Worm (Caenorhabditis elegans) whole organism, L3 larva: ENCODE measurements around the gene col-38.

Source experiments
- R02D3.7 ChIP-seq: fragments of 150-350 bp; optimal IDR thresholded peaks from 2 replicates; lab custom pipeline; 2014; ENCODE audit warnings: missing biosample characterization, missing genetic modification characterization
- ZK546.5 ChIP-seq: sonication (generic microtip); optimal IDR thresholded peaks from 2 replicates; lab custom pipeline; 2017; ENCODE audit warnings: missing biosample characterization, missing genetic modification characterization
- aly-2 ChIP-seq: fragments of 150-350 bp; optimal IDR thresholded peaks from 2 replicates; lab custom pipeline; 2014; ENCODE audit warnings: missing biosample characterization, missing genetic modification characterization
- ama-1 ChIP-seq: fragments of 150-350 bp; optimal IDR thresholded peaks from 2 replicates; lab custom pipeline; 2018
- ceh-16 ChIP-seq: sonication (generic microtip); optimal IDR thresholded peaks from 2 replicates; lab custom pipeline; 2017; ENCODE audit warnings: missing biosample characterization, missing genetic modification characterization
- ceh-82 ChIP-seq: fragments of 150-350 bp; optimal IDR thresholded peaks from 2 replicates; lab custom pipeline; 2014; ENCODE audit warnings: missing biosample characterization, missing genetic modification characterization
- ceh-9 ChIP-seq: sonication (generic microtip); optimal IDR thresholded peaks from 2 replicates; lab custom pipeline; 2018; ENCODE audit warnings: missing biosample characterization, missing genetic modification characterization
- daf-12 ChIP-seq: fragments of 150-350 bp; optimal IDR thresholded peaks from 2 replicates; lab custom pipeline; 2014; ENCODE audit warnings: missing biosample characterization, missing genetic modification reagents, missing genetic modification characterization
- elt-1 ChIP-seq: fragments of 150-350 bp; optimal IDR thresholded peaks from 2 replicates; lab custom pipeline; 2014; ENCODE audit warnings: missing biosample characterization, missing genetic modification characterization
- elt-2 ChIP-seq: sonication (generic microtip); optimal IDR thresholded peaks from 2 replicates; lab custom pipeline; 2016; ENCODE audit warnings: missing genetic modification reagents, mild to moderate bottlenecking, missing genetic modification characterization, missing compliant biosample characterization
- elt-3 ChIP-seq, 3 experiments: fragments of 150-350 bp in 1 of 3; sonication (generic microtip) in 2 of 3; optimal IDR thresholded peaks; 2 replicates in 2 of 3; 4 replicates in 1 of 3; lab custom pipeline; 2014 to 2017; ENCODE audit warnings: missing biosample characterization in 3 of 3, missing genetic modification characterization in 3 of 3
- fkh-10 ChIP-seq: sonication (generic microtip); optimal IDR thresholded peaks from 2 replicates; lab custom pipeline; 2017; ENCODE audit warnings: missing biosample characterization, missing genetic modification reagents, missing genetic modification characterization
- fkh-2 ChIP-seq: fragments of 150-350 bp; optimal IDR thresholded peaks from 2 replicates; lab custom pipeline; 2014; ENCODE audit warnings: missing biosample characterization, missing genetic modification reagents, missing genetic modification characterization
- fos-1 ChIP-seq: fragments of 150-350 bp; optimal IDR thresholded peaks from 2 replicates; lab custom pipeline; 2014; ENCODE audit warnings: missing biosample characterization, missing genetic modification characterization
- hmg-11 ChIP-seq: sonication (generic microtip); optimal IDR thresholded peaks from 2 replicates; lab custom pipeline; 2016; ENCODE audit warnings: missing genetic modification characterization, missing compliant biosample characterization
- lin-15B ChIP-seq: fragments of 150-350 bp; optimal IDR thresholded peaks from 2 replicates; lab custom pipeline; 2014; ENCODE audit warnings: missing biosample characterization, missing genetic modification characterization
- lin-39 ChIP-seq: fragments of 150-350 bp; optimal IDR thresholded peaks from 2 replicates; lab custom pipeline; 2018; ENCODE audit warnings: missing biosample characterization, missing genetic modification reagents, missing genetic modification characterization
- nfya-1 ChIP-seq: sonication (generic microtip); optimal IDR thresholded peaks from 2 replicates; lab custom pipeline; 2017; ENCODE audit warnings: missing genetic modification characterization, mild to moderate bottlenecking, missing compliant biosample characterization, antibody characterized with exemption, moderate library complexity; ENCODE audit not compliant: insufficient read depth
- nhr-11 ChIP-seq: fragments of 150-350 bp; optimal IDR thresholded peaks from 2 replicates; lab custom pipeline; 2014; ENCODE audit warnings: missing biosample characterization, missing genetic modification characterization
- nhr-12 ChIP-seq: fragments of 150-350 bp; optimal IDR thresholded peaks from 2 replicates; lab custom pipeline; 2014; ENCODE audit warnings: missing biosample characterization, missing genetic modification characterization
- nhr-25 ChIP-seq: sonication (generic microtip); optimal IDR thresholded peaks from 2 replicates; lab custom pipeline; 2017; ENCODE audit warnings: missing biosample characterization, missing genetic modification characterization
- nhr-43 ChIP-seq: sonication (generic microtip); optimal IDR thresholded peaks from 2 replicates; lab custom pipeline; 2016; ENCODE audit warnings: mild to moderate bottlenecking, missing genetic modification characterization, missing compliant biosample characterization; ENCODE audit not compliant: poor library complexity, severe bottlenecking
- nhr-77 ChIP-seq: fragments of 150-350 bp; optimal IDR thresholded peaks from 2 replicates; lab custom pipeline; 2014; ENCODE audit warnings: missing biosample characterization, missing genetic modification characterization
- pqm-1 ChIP-seq: fragments of 150-350 bp; optimal IDR thresholded peaks from 2 replicates; lab custom pipeline; 2017; ENCODE audit warnings: missing biosample characterization, missing genetic modification characterization, inconsistent platforms
- sea-2 ChIP-seq: fragments of 150-350 bp; sonication (generic microtip); optimal IDR thresholded peaks from 4 replicates; lab custom pipeline; 2014; ENCODE audit warnings: missing biosample characterization, missing genetic modification reagents, missing genetic modification characterization
- unc-39 ChIP-seq: sonication (generic microtip); optimal IDR thresholded peaks from 4 replicates; lab custom pipeline; 2017; ENCODE audit warnings: missing biosample characterization, missing genetic modification characterization
- unc-62 ChIP-seq: fragments of 150-350 bp; sonication (generic microtip); optimal IDR thresholded peaks from 4 replicates; lab custom pipeline; 2014; ENCODE audit warnings: missing biosample characterization, missing genetic modification reagents, missing genetic modification characterization
- zag-1 ChIP-seq: fragments of 150-350 bp; optimal IDR thresholded peaks from 2 replicates; lab custom pipeline; 2014; ENCODE audit warnings: missing biosample characterization, missing genetic modification characterization
- ztf-4 ChIP-seq: fragments of 150-350 bp; optimal IDR thresholded peaks from 2 replicates; lab custom pipeline; 2014; ENCODE audit warnings: missing biosample characterization, missing genetic modification characterization

Gene col-38

DNA sequence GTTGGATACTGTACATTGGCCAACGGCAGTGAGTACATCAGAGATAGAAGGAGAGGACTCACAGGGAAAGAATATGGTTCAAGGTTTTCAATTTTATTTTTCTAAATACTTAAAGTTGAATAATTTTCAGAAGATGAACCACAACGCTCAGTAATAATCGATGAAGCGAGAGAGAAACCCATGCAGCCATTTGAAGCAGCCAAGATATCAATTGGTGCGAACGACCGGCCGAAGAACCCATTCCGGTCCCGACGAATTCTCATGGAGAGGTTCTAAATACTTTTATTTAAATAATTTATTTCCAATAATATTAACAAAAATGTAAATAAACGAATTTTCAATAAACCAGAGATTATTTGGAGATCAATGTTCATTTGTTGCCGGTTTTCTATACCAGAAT is 31.3 kb upstream of the col-38 start, which contains the start of gene pigg-1:
pigg-1 (minus strand) TSS at position 101 of the 400 bp plus-strand sequence.
- TF ChIP-seq lin-15B (no peak), fos-1 (tag; lab: Kevin White, UChicago) (no peak), nhr-11 (tag; lab: Kevin White, UChicago) (no peak), sea-2 (no peak), ztf-4 (tag; lab: Kevin White, UChicago) (no peak), elt-1 (tag; lab: Kevin White, UChicago) (no peak), zag-1 (tag; lab: Kevin White, UChicago) (no peak), ceh-82 (tag; lab: Kevin White, UChicago) (no peak), fkh-10 (GFP tag; lab: Kevin White, UChicago) (no peak)
- TF ChIP-seq, all 47 proteins: peak for 0

DNA sequence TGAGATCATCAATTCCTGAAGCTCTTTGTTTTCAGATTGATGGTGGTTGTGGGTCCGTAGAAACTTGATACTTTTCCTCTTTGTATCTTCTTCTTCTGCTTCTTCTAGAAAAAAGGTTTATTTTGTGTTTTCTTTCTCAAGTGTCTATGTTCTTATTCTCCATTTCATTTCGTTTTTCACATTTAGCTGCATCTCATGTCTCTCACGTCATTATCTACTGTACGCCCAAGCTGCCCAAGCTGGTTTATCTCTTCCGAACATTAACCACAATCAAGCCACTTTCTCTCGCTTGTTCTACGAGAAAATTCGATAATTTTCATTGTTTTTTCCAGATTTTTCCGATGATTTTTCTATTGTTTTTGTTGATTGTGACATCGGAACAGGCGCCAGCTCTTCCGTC is 30.3 kb upstream of the col-38 start, which contains the start of gene F28C6.5:
F28C6.5 (plus strand) TSS at position 301 of the 400 bp plus-strand sequence.
- no peak for TF ChIP-seq nhr-12
- no peak for TF ChIP-seq ceh-16
- no peak for TF ChIP-seq fkh-2 (tag; lab: Kevin White, UChicago)
- TF ChIP-seq unc-39, result no peak
- no peak for TF ChIP-seq hmg-11 (tag; lab: Kevin White, UChicago)
- no peak for TF ChIP-seq ZK546.5 (tag; lab: Kevin White, UChicago)
- TF ChIP-seq aly-2 (tag; lab: Kevin White, UChicago), result no peak

DNA sequence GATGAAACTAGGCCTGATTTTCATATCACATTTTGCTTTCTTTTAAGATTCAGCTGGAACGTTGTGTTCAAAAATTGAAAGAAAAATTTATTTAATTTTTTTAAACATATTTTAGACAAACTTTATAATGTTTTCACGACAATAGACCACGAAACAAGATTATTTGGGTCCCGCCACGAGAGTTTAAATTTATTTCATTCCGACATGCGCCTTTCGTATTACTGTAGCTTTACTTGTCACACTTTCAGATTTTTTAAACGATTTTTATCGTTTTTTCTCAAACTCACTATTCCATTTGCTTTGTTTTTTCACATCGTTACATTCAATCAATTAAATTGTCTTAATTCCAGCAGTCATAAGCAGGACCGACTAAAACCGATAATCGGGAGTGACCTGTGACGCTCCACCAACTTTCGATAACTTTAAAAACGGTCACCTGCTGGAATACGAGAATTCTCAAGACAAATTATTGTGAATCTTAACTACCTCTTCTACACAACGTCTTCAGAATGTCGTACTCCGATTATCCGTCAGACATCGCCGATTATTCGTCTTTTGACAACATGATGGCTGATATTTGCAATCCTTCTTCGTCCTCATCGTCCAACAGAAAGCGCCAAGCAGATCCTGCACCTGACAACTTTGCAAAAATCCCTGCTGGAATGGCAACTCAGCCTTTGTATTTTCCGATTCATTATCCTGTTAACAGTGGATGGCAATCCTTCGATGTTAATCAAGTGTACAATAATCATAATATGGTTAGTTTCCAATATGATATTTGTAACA is 25.1 kb upstream of the col-38 start, which contains the start of gene aptf-3:
aptf-3 (plus strand) TSS at position 351 of the 786 bp plus-strand sequence.
- TF ChIP-seq nhr-77 (no peak), nhr-25 (no peak), ceh-82 (tag; lab: Kevin White, UChicago) (no peak), ama-1 (lab: Kevin White, UChicago) (no peak), unc-62 (no peak), hmg-11 (tag; lab: Kevin White, UChicago) (no peak), zag-1 (tag; lab: Kevin White, UChicago) (no peak), ceh-9 (tag; lab: Kevin White, UChicago) (no peak), elt-2 (no peak)

DNA sequence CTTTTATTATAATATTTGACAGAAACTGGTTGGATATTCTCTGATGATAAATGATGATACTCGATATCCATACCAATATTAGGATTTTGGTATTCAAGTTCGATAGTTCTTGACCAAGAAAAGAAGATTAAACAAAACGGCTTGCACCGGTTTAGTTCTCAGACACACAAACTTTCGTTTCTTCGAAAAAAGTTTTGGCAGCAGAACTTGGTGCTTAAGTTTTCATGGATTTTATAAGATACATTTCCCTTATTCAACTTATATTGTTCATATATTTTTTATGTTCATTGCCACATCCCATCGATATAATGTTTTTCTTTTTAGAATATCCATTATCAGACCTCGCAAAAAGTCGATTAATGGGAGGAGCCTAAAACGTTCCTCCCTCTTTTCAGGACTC is 21.8 kb upstream of the col-38 start, which contains the start of gene aptf-4:
aptf-4 (plus strand) TSS at position 301 of the 400 bp plus-strand sequence.
- TF ChIP-seq R02D3.7, result no peak
- no peak for TF ChIP-seq ama-1 (lab: Kevin White, UChicago)
- no peak for TF ChIP-seq pqm-1 (tag; lab: Kevin White, UChicago)
- TF ChIP-seq, all 47 proteins: peak for 0

DNA sequence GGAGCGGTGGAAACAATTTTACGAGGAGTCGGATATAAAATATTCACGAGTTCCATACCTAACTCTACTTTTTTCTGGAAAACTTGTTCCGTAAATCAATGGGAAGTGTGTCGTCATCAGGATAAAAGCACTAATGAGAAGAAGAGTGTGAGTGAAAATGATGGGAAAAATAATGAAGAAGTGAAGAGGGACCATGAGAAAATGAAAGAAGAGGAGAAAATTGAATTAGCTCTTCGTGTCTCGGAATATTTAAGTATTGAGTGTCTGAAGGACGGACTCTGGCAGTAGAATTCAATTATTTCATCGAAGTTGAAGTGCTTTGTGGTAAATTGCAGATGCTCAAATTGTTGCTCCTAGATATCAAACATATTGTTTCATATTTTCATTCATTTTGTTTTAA is 20.3 kb upstream of the col-38 start:
- TF ChIP-seq hmg-11 (tag; lab: Kevin White, UChicago), result no peak
- peak; percentile 30 for TF ChIP-seq nfya-1 (tag; lab: Kevin White, UChicago)
- TF ChIP-seq fkh-10 (GFP tag; lab: Kevin White, UChicago), result peak; percentile 47

DNA sequence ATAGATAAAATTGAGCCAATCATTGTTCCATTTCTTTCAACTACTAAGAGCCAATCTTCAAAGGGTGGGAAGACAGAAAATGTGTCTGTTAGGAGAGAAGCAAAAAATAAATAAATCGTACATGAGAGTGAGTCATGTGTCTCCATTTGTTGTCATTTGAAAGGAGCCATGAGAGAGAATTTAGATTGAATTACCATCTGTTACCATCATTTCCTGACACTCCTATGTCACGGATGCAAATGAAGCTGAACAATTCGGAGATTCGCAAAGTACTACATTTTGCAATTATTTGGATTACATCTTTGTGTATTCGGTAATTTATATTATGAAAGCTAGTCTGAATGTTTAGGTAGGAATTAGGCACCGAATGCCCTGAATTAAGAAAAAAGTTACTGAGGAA is 19.6 kb upstream of the col-38 start:
- TF ChIP-seq elt-3 (tag; optimal IDR thresholded peaks at IDR 0.05; lab: Kevin White, UChicago) (no peak), nhr-43 (no peak), pqm-1 (tag; lab: Kevin White, UChicago) (no peak), daf-12 (no peak)

DNA sequence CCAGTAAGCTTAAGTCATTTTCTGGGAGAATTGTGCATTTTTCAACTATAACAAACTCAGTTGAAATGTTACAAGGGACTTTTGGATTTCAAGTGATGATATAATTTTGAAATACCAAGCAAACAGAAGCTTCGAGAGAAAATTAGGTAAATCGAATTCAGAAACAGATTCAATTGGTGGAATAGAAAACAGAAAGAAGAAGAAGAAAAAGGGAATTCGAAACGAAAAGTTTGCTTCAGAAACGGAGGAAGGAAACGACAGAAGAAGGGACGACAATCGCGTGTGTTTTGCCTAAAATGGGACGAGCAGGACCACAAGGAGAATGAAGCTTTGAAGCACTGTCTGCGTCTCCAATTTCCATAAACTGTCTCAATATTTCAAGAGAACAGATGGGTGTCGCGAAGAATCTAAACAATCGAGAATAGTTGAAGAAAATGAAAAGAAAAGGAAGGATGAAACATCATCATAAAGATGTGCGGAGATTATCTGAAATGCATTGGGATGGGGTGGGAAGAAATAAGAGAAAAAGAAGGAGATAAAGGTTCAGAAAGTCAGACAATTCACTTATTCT is 18.9 kb upstream of the col-38 start:
- TF ChIP-seq nfya-1 (tag; lab: Kevin White, UChicago) (peak; percentile 14), elt-2 (no peak), lin-39 (tag; lab: Kevin White, UChicago) (peak; percentile 18), daf-12 (no peak), elt-1 (tag; lab: Kevin White, UChicago) (peak; percentile 64)
